Fruit fly (Drosophila melanogaster) whole organism, embryonic: ENCODE results near the gene CG5853.

Experiments used
- ATbp ChIP-seq: fragments of 200-800 bp; sonication (Bioruptor generic); optimal IDR thresholded peaks from 2 replicates; lab custom pipeline; 2017; ENCODE audit warnings: missing biosample characterization, mild to moderate bottlenecking, missing genetic modification characterization, missing genetic modification reagents
- Aef1 ChIP-seq: fragments of 200-800 bp; sonication (Bioruptor generic); IDR thresholded peaks from 3 replicates; pipeline ENCODE4 v1.3.6; 2022; ENCODE audit warnings: missing biosample characterization, missing genetic modification characterization
- Atf3 ChIP-seq: fragments of 200-800 bp; sonication (Bioruptor generic); optimal IDR thresholded peaks from 3 replicates; lab custom pipeline; 2016; ENCODE audit warnings: missing biosample characterization, missing genetic modification characterization
- CG10462 ChIP-seq: fragments of 200-800 bp; sonication (Bioruptor generic); optimal IDR thresholded peaks from 2 replicates; lab custom pipeline; 2016; ENCODE audit warnings: missing biosample characterization, missing genetic modification characterization
- CG10543 ChIP-seq: fragments of 200-800 bp; sonication (Bioruptor generic); optimal IDR thresholded peaks from 3 replicates; lab custom pipeline; 2017; ENCODE audit warnings: missing biosample characterization, mild to moderate bottlenecking, missing genetic modification characterization, moderate library complexity
- CG11085 ChIP-seq: fragments of 200-800 bp; sonication (Bioruptor generic); IDR thresholded peaks from 2 replicates; pipeline ENCODE4 v1.3.6; 2022; ENCODE audit warnings: missing biosample characterization, missing genetic modification characterization
- CG12391 ChIP-seq: fragments of 200-800 bp; sonication (Bioruptor generic); optimal IDR thresholded peaks from 3 replicates; lab custom pipeline; 2018; ENCODE audit warnings: missing biosample characterization, mild to moderate bottlenecking, missing genetic modification characterization, moderate library complexity
- CG12942 ChIP-seq: fragments of 200-800 bp; sonication (Bioruptor generic); optimal IDR thresholded peaks from 3 replicates; lab custom pipeline; 2016; ENCODE audit warnings: missing biosample characterization, missing genetic modification characterization
- CG13123 ChIP-seq: fragments of 200-800 bp; sonication (Bioruptor generic); optimal IDR thresholded peaks from 2 replicates; lab custom pipeline; 2016; ENCODE audit warnings: missing biosample characterization, missing genetic modification characterization
- CG16779 ChIP-seq: fragments of 200-800 bp; sonication (Bioruptor generic); IDR thresholded peaks from 2 replicates; pipeline ENCODE4 v1.3.6; 2022; ENCODE audit warnings: missing biosample characterization, missing genetic modification characterization
- CG16813 ChIP-seq: fragments of 200-800 bp; sonication (Bioruptor generic); IDR thresholded peaks from 3 replicates; pipeline ENCODE4 v1.3.6; 2022; ENCODE audit warnings: missing biosample characterization, missing genetic modification characterization; ENCODE audit not compliant: partially characterized antibody
- CG17385 ChIP-seq: fragments of 200-800 bp; sonication (Bioruptor generic); optimal IDR thresholded peaks from 3 replicates; lab custom pipeline; 2018; ENCODE audit warnings: missing biosample characterization, mild to moderate bottlenecking, missing genetic modification characterization
- CG18262 ChIP-seq: fragments of 200-800 bp; optimal IDR thresholded peaks from 3 replicates; lab custom pipeline; 2019; ENCODE audit warnings: missing biosample characterization, mild to moderate bottlenecking, missing genetic modification characterization, moderate library complexity
- CG2129 ChIP-seq: fragments of 200-800 bp; sonication (Bioruptor generic); IDR thresholded peaks from 2 replicates; pipeline ENCODE4 v1.3.6; 2022; ENCODE audit warnings: missing biosample characterization, missing genetic modification characterization; ENCODE audit not compliant: partially characterized antibody
- CG30431 ChIP-seq: fragments of 200-800 bp; sonication (Bioruptor generic); optimal IDR thresholded peaks from 2 replicates; lab custom pipeline; 2017; ENCODE audit warnings: missing biosample characterization, missing genetic modification characterization
- CG3065 ChIP-seq: fragments of 200-800 bp; sonication (Bioruptor generic); optimal IDR thresholded peaks from 2 replicates; lab custom pipeline; 2016; ENCODE audit warnings: missing biosample characterization, missing genetic modification characterization
- CG31224 ChIP-seq: fragments of 200-800 bp; sonication (Bioruptor generic); IDR thresholded peaks from 2 replicates; pipeline ENCODE4 v1.3.6; 2022; ENCODE audit warnings: missing biosample characterization, missing genetic modification characterization
- CG31365 ChIP-seq: fragments of 200-800 bp; sonication (Bioruptor generic); optimal IDR thresholded peaks from 2 replicates; lab custom pipeline; 2018; ENCODE audit warnings: missing biosample characterization, mild to moderate bottlenecking, missing genetic modification characterization
- CG3407 ChIP-seq: fragments of 200-800 bp; sonication (Bioruptor generic); optimal IDR thresholded peaks from 2 replicates; lab custom pipeline; 2018; ENCODE audit warnings: missing biosample characterization, mild to moderate bottlenecking, missing genetic modification characterization
- CG4424 ChIP-seq: fragments of 200-800 bp; sonication (Bioruptor generic); optimal IDR thresholded peaks from 3 replicates; lab custom pipeline; 2016; ENCODE audit warnings: missing biosample characterization, missing genetic modification characterization
- CG6791 ChIP-seq: fragments of 200-800 bp; sonication (Bioruptor generic); IDR thresholded peaks from 3 replicates; pipeline ENCODE4 v1.3.6; 2022; ENCODE audit warnings: missing biosample characterization, missing genetic modification characterization; ENCODE audit not compliant: partially characterized antibody
- CG7556 ChIP-seq: fragments of 200-800 bp; sonication (Bioruptor generic); optimal IDR thresholded peaks from 2 replicates; lab custom pipeline; 2017; ENCODE audit warnings: missing biosample characterization, mild to moderate bottlenecking, missing genetic modification characterization
- CG8924 ChIP-seq: fragments of 200-800 bp; optimal IDR thresholded peaks from 3 replicates; lab custom pipeline; 2019; ENCODE audit warnings: missing biosample characterization, mild to moderate bottlenecking, missing genetic modification characterization, moderate library complexity
- CG9437 ChIP-seq: fragments of 200-800 bp; sonication (Bioruptor generic); optimal IDR thresholded peaks from 2 replicates; lab custom pipeline; 2018; ENCODE audit warnings: missing biosample characterization, mild to moderate bottlenecking, missing genetic modification characterization
- CG9876 ChIP-seq: fragments of 200-800 bp; sonication (Bioruptor generic); optimal IDR thresholded peaks from 2 replicates; lab custom pipeline; 2016; ENCODE audit warnings: missing biosample characterization, missing genetic modification characterization
- Chrac-16 ChIP-seq: fragments of 200-800 bp; sonication (Bioruptor generic); optimal IDR thresholded peaks from 3 replicates; lab custom pipeline; 2016; ENCODE audit warnings: missing biosample characterization, missing genetic modification characterization
- CrebB ChIP-seq: fragments of 200-800 bp; sonication (Bioruptor generic); optimal IDR thresholded peaks from 3 replicates; lab custom pipeline; 2018; ENCODE audit warnings: missing biosample characterization, mild to moderate bottlenecking, missing genetic modification characterization
- Gsc ChIP-seq: fragments of 200-800 bp; sonication (Bioruptor generic); IDR thresholded peaks from 2 replicates; pipeline ENCODE4 v1.3.6; 2022; ENCODE audit warnings: missing biosample characterization, missing genetic modification characterization
- HLH4C ChIP-seq: fragments of 200-800 bp; sonication (Bioruptor generic); IDR thresholded peaks from 3 replicates; pipeline ENCODE4 v1.3.6; 2022; ENCODE audit warnings: missing biosample characterization, missing genetic modification characterization; ENCODE audit not compliant: partially characterized antibody
- Med ChIP-seq: fragments of 200-800 bp; sonication (Bioruptor generic); peaks from one replicate; lab custom pipeline; 2016; ENCODE audit warnings: missing biosample characterization, missing genetic modification characterization, mild to moderate bottlenecking, inconsistent platforms, moderate library complexity
- Neu2 ChIP-seq: fragments of 200-800 bp; sonication (Bioruptor generic); optimal IDR thresholded peaks from 3 replicates; lab custom pipeline; 2016; ENCODE audit warnings: missing biosample characterization, missing genetic modification characterization, borderline replicate concordance
- Scr ChIP-seq: fragments of 200-800 bp; sonication (Bioruptor generic); IDR thresholded peaks from 2 replicates; pipeline ENCODE4 v1.3.6; 2022; ENCODE audit warnings: missing biosample characterization, missing genetic modification characterization; ENCODE audit not compliant: partially characterized antibody
- Sox102F ChIP-seq: fragments of 200-800 bp; sonication (Bioruptor generic); optimal IDR thresholded peaks from 2 replicates; lab custom pipeline; 2018; ENCODE audit warnings: missing biosample characterization, mild to moderate bottlenecking, missing genetic modification characterization, moderate library complexity
- Sry-δ ChIP-seq: fragments of 200-800 bp; sonication (Bioruptor generic); optimal IDR thresholded peaks from 2 replicates; lab custom pipeline; 2016; ENCODE audit warnings: missing biosample characterization, missing genetic modification characterization
- Tbp ChIP-seq: fragments of >200 bp; optimal IDR thresholded peaks from 2 replicates; lab custom pipeline; 2018; ENCODE audit warnings: missing biosample characterization, missing genetic modification characterization
- dmrt11E ChIP-seq: fragments of 200-800 bp; sonication (Bioruptor generic); optimal IDR thresholded peaks from 3 replicates; lab custom pipeline; 2018; ENCODE audit warnings: missing biosample characterization, mild to moderate bottlenecking, missing genetic modification characterization, moderate library complexity
- gro ChIP-seq: fragments of 200-800 bp; sonication (Bioruptor generic); optimal IDR thresholded peaks from 2 replicates; lab custom pipeline; 2016; ENCODE audit warnings: missing biosample characterization, missing genetic modification characterization
- inv ChIP-seq: fragments of 200-800 bp; sonication (Bioruptor generic); IDR thresholded peaks from 2 replicates; pipeline ENCODE4 v1.3.6; 2022; ENCODE audit warnings: missing biosample characterization, missing genetic modification characterization; ENCODE audit not compliant: partially characterized antibody
- ken ChIP-seq: fragments of 200-800 bp; sonication (Bioruptor generic); IDR thresholded peaks from 3 replicates; pipeline ENCODE4 v1.3.6; 2022; ENCODE audit warnings: missing biosample characterization, missing genetic modification characterization
- lilli ChIP-seq: fragments of 200-800 bp; sonication (Bioruptor generic); optimal IDR thresholded peaks from 3 replicates; lab custom pipeline; 2016; ENCODE audit warnings: missing biosample characterization, missing genetic modification characterization
- lola ChIP-seq, 3 experiments: fragments of >200 bp in 2 of 3; fragments of 200-800 bp in 1 of 3; sonication (Bioruptor generic) in 1 of 3; optimal IDR thresholded peaks; 2 replicates each; lab custom pipeline; 2017 to 2019; ENCODE audit warnings: missing biosample characterization in 3 of 3, missing genetic modification characterization in 3 of 3, mild to moderate bottlenecking in 1 of 3, moderate library complexity in 1 of 3
- mam ChIP-seq: fragments of 200-800 bp; sonication (Bioruptor generic); optimal IDR thresholded peaks from 3 replicates; lab custom pipeline; 2016; ENCODE audit warnings: missing biosample characterization, missing genetic modification characterization
- mld ChIP-seq: fragments of 200-800 bp; sonication (Bioruptor generic); IDR thresholded peaks from 3 replicates; pipeline ENCODE4 v1.3.6; 2022; ENCODE audit warnings: missing biosample characterization, missing genetic modification characterization; ENCODE audit not compliant: partially characterized antibody
- org-1 ChIP-seq: fragments of 200-800 bp; sonication (Bioruptor generic); optimal IDR thresholded peaks from 2 replicates; lab custom pipeline; 2017; ENCODE audit warnings: missing biosample characterization, missing genetic modification characterization
- repo ChIP-seq: fragments of 200-800 bp; sonication (Bioruptor generic); optimal IDR thresholded peaks from 2 replicates; lab custom pipeline; 2016; ENCODE audit warnings: missing biosample characterization, missing genetic modification characterization
- seq ChIP-seq: fragments of 200-800 bp; sonication (Bioruptor generic); IDR thresholded peaks from 2 replicates; pipeline ENCODE4 v1.3.6; 2022; ENCODE audit warnings: missing biosample characterization, missing genetic modification characterization
- slp2 ChIP-seq: fragments of 200-800 bp; sonication (Bioruptor generic); optimal IDR thresholded peaks from 2 replicates; lab custom pipeline; 2016; ENCODE audit warnings: missing biosample characterization, missing genetic modification characterization
- sr ChIP-seq: fragments of 200-800 bp; sonication (Bioruptor generic); IDR thresholded peaks from 3 replicates; pipeline ENCODE4 v1.3.6; 2022; ENCODE audit warnings: missing biosample characterization, missing genetic modification characterization
- tgo ChIP-seq: fragments of 200-800 bp; sonication (Bioruptor generic); IDR thresholded peaks from 3 replicates; pipeline ENCODE4 v1.3.6; 2022; ENCODE audit warnings: missing biosample characterization, missing genetic modification characterization
- trem ChIP-seq: fragments of 200-800 bp; optimal IDR thresholded peaks from 3 replicates; lab custom pipeline; 2019; ENCODE audit warnings: missing biosample characterization, mild to moderate bottlenecking, missing genetic modification characterization, moderate library complexity
- ttk ChIP-seq: fragments of 200-800 bp; sonication (Bioruptor generic); IDR thresholded peaks from 2 replicates; pipeline ENCODE4 v2.1.2; 2022; ENCODE audit warnings: missing biosample characterization, missing genetic modification characterization
- z ChIP-seq: fragments of 200-800 bp; sonication (Bioruptor generic); IDR thresholded peaks from 3 replicates; pipeline ENCODE4 v1.3.6; 2022; ENCODE audit warnings: missing biosample characterization, missing genetic modification characterization

Gene CG5853

DNA sequence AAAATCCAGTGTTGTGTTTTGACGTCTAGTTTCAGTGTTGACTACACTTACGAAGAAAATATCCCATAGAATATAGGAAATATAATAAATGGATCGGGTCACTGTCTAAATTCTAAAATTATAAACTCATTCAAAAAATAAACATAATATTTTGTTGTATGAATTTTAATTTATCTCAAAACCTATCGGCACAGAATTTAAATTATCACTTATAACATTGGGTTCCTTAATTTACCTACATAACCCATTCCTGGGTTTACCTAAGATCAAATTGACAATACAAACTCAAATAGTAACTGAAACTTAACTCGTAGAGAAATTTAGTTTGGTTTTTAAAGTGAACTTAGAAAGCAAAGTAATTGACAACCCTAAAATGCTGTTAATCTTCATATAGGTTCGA lies 49.1 kb upstream of the CG5853 start:
- no peak for TF ChIP-seq Med
- peak; percentile 40 for TF ChIP-seq lilli (GFP tag; lab: Kevin White, UChicago)
- peak; percentile 28 for TF ChIP-seq Chrac-16 (GFP tag; lab: Kevin White, UChicago)
- peak; percentile 51 for TF ChIP-seq dmrt11E (tag; lab: Kevin White, UChicago)
- no peak for TF ChIP-seq CG11085 (GFP tag; lab: Robert Waterston, UW)
- TF ChIP-seq CG6791: no peak; the same call in 2 of the 3 replicates
- TF ChIP-seq Sry-δ (GFP tag; lab: Kevin White, UChicago): peak; percentile 13
- peak; percentile 20 for TF ChIP-seq CG9437
- no peak for TF ChIP-seq HLH4C (GFP tag; lab: Robert Waterston, UW)
- TF ChIP-seq tgo (GFP tag; lab: Robert Waterston, UW): no peak
- TF ChIP-seq Tbp (GFP tag; lab: Kevin White, UChicago): no peak
- TF ChIP-seq Sox102F: peak; percentile 17
- TF ChIP-seq lola (GFP tag; optimal IDR thresholded peaks at IDR 0.05; lab: Kevin White, UChicago): peak in 1 of 3 experiments; percentile 55
- TF ChIP-seq CG3065: no peak
- TF ChIP-seq ken (GFP tag; lab: Robert Waterston, UW): no peak
- no peak for TF ChIP-seq Atf3 (GFP tag; lab: Kevin White, UChicago)
- no peak for TF ChIP-seq CG3407 (GFP tag; lab: Kevin White, UChicago)
- no peak for TF ChIP-seq inv (GFP tag; lab: Robert Waterston, UW)
- no peak for TF ChIP-seq seq
- no peak for TF ChIP-seq CG4424
- TF ChIP-seq CG9876 (GFP tag; lab: Kevin White, UChicago): no peak
- TF ChIP-seq Scr: no peak
- no peak for TF ChIP-seq CG31224 (GFP tag; lab: Robert Waterston, UW)
- no peak for TF ChIP-seq ATbp (GFP tag; lab: Kevin White, UChicago)
- no peak for TF ChIP-seq gro
- no peak for TF ChIP-seq Gsc (GFP tag; lab: Robert Waterston, UW)
- no peak for TF ChIP-seq sr (GFP tag; lab: Robert Waterston, UW)
- TF ChIP-seq CG10462 (GFP tag; lab: Kevin White, UChicago): no peak
- TF ChIP-seq Aef1 (GFP tag; lab: Robert Waterston, UW): no peak
- TF ChIP-seq CG16779 (GFP tag; lab: Robert Waterston, UW): no peak
- TF ChIP-seq CG7556 (GFP tag; lab: Kevin White, UChicago): peak; percentile 45
- TF ChIP-seq slp2 (GFP tag; lab: Kevin White, UChicago): no peak
- no peak for TF ChIP-seq repo (GFP tag; lab: Kevin White, UChicago)
- TF ChIP-seq org-1 (GFP tag; lab: Kevin White, UChicago): no peak
- TF ChIP-seq z (GFP tag; lab: Robert Waterston, UW): no peak
- TF ChIP-seq CG16813 (GFP tag; lab: Robert Waterston, UW): no peak
- TF ChIP-seq CG2129 (GFP tag; lab: Robert Waterston, UW): no peak
- peak; percentile 21 for TF ChIP-seq mam (GFP tag; lab: Kevin White, UChicago)
- no peak for TF ChIP-seq ttk (GFP tag; lab: Robert Waterston, UW)
- no peak for TF ChIP-seq CG13123 (GFP tag; lab: Kevin White, UChicago)
- no peak for TF ChIP-seq CG31365
- no peak for TF ChIP-seq mld (GFP tag; lab: Robert Waterston, UW)
- TF ChIP-seq CG30431: no peak
- TF ChIP-seq CG12942 (GFP tag; lab: Kevin White, UChicago): no peak
- TF ChIP-seq trem (tag; lab: Kevin White, UChicago): peak; percentile 60
- TF ChIP-seq CG12391 (tag; lab: Kevin White, UChicago): peak; percentile 48
- no peak for TF ChIP-seq Neu2 (GFP tag; lab: Kevin White, UChicago)
- peak; percentile 66 for TF ChIP-seq CG18262
- TF ChIP-seq CG10543 (GFP tag; lab: Kevin White, UChicago): no peak
- no peak for TF ChIP-seq CG17385
- no peak for TF ChIP-seq CrebB (tag; lab: Kevin White, UChicago)
- TF ChIP-seq CG8924 (tag; lab: Kevin White, UChicago): peak; percentile 60
